Worm (Caenorhabditis elegans): Measurements from ENCODE around the gene W02D7.6.
A peak's percentile ranks its signal among the peaks of the same experiment; 100 is the strongest.

The W02D7.6 gene

ce11 chrV:8271395-8271794, 29.9 kb downstream of the W02D7.6 start:
- no peak for TF ChIP-seq lin-13 (GFP tag; optimal IDR thresholded peaks at IDR 0.05)
- no peak for TF ChIP-seq mbf-1 (tag; optimal IDR thresholded peaks at IDR 0.05)
- TF ChIP-seq ztf-1 (GFP tag; conservative IDR thresholded peaks at IDR 0.05), result no peak

- TF ChIP-seq ztf-4 (tag; optimal IDR thresholded peaks at IDR 0.05) (no peak), sma-3 (GFP tag; optimal IDR thresholded peaks at IDR 0.05) (peak; percentile 9), ztf-1 (GFP tag; conservative IDR thresholded peaks at IDR 0.05) (no peak), lsy-2 (tag; optimal IDR thresholded peaks at IDR 0.05) (no peak), aly-2 (tag; optimal IDR thresholded peaks at IDR 0.05) (no peak), fos-1 (tag; optimal IDR thresholded peaks at IDR 0.05) (peak; percentile 2), ceh-16 (tag; optimal IDR thresholded peaks at IDR 0.05) (no peak), nhr-12 (tag; optimal IDR thresholded peaks at IDR 0.05) (no peak), sem-4 (tag; optimal IDR thresholded peaks at IDR 0.05) (no peak), dmd-4 (tag; optimal IDR thresholded peaks at IDR 0.05) (no peak), zag-1 (tag; optimal IDR thresholded peaks at IDR 0.05) (no peak), sma-9 (GFP tag; optimal IDR thresholded peaks at IDR 0.05) (peak; percentile 55), sma-9 (tag; optimal IDR thresholded peaks at IDR 0.05) (no peak), ama-1 (optimal IDR thresholded peaks at IDR 0.05) (no peak), Y55F3AM.14 (GFP tag; optimal IDR thresholded peaks at IDR 0.05) (no peak), F13H6.1 (tag; optimal IDR thresholded peaks at IDR 0.05) (no peak), nhr-6 (tag; optimal IDR thresholded peaks at IDR 0.05) (no peak), unc-55 (GFP tag; optimal IDR thresholded peaks at IDR 0.05) (no peak), C34F6.9 (tag; optimal IDR thresholded peaks at IDR 0.05) (no peak), elt-1 (tag; optimal IDR thresholded peaks at IDR 0.05) (no peak), unc-39 (tag; optimal IDR thresholded peaks at IDR 0.05) (no peak), nhr-77 (tag; optimal IDR thresholded peaks at IDR 0.05) (no peak), nhr-23 (tag; optimal IDR thresholded peaks at IDR 0.05) (no peak), egl-27 (tag; optimal IDR thresholded peaks at IDR 0.05) (no peak), unc-62 (GFP tag; optimal IDR thresholded peaks at IDR 0.05) (no peak), R02D3.7 (tag; optimal IDR thresholded peaks at IDR 0.05) (no peak)
Measured at ce11 chrV:8269878-8270277, 31.4 kb downstream of the W02D7.6 start.

- TF ChIP-seq nhr-11 (tag; optimal IDR thresholded peaks at IDR 0.05), result no peak
- TF ChIP-seq elt-1 (tag; optimal IDR thresholded peaks at IDR 0.05), result no peak
- no peak for TF ChIP-seq egl-27 (tag; optimal IDR thresholded peaks at IDR 0.05)
- no peak for TF ChIP-seq zag-1 (tag; optimal IDR thresholded peaks at IDR 0.05)
- no peak for TF ChIP-seq gmeb-1 (tag; optimal IDR thresholded peaks at IDR 0.05)
- no peak for TF ChIP-seq ztf-4 (tag; optimal IDR thresholded peaks at IDR 0.05)
- no peak for TF ChIP-seq skn-1 (tag; optimal IDR thresholded peaks at IDR 0.05)
- peak; percentile 35 for TF ChIP-seq sma-9 (GFP tag; optimal IDR thresholded peaks at IDR 0.05)
- TF ChIP-seq sma-9 (tag; optimal IDR thresholded peaks at IDR 0.05), result no peak
- no peak for TF ChIP-seq crh-2 (tag; optimal IDR thresholded peaks at IDR 0.05)
- TF ChIP-seq fos-1 (tag; optimal IDR thresholded peaks at IDR 0.05), result peak; percentile 8
- TF ChIP-seq nhr-77 (tag; optimal IDR thresholded peaks at IDR 0.05), result no peak
Measured at ce11 chrV:8268902-8269301, 32.4 kb downstream of the W02D7.6 start, which contains the start of the genes asp-6 and asp-12. asp-6 (minus strand) TSS chrV:8268937. asp-12 (plus strand) TSS chrV:8269210.

- TF ChIP-seq lin-13 (GFP tag; optimal IDR thresholded peaks at IDR 0.05) (peak; percentile 16), F13H6.1 (tag; optimal IDR thresholded peaks at IDR 0.05) (no peak), sma-9 (GFP tag; optimal IDR thresholded peaks at IDR 0.05) (peak; percentile 63), sma-9 (tag; optimal IDR thresholded peaks at IDR 0.05) (no peak), mbf-1 (tag; optimal IDR thresholded peaks at IDR 0.05) (no peak), lsy-2 (tag; optimal IDR thresholded peaks at IDR 0.05) (peak in 1 of 2 experiments; percentile 24), nhr-6 (tag; optimal IDR thresholded peaks at IDR 0.05) (no peak), gmeb-1 (tag; optimal IDR thresholded peaks at IDR 0.05) (peak; percentile 71), sma-3 (GFP tag; optimal IDR thresholded peaks at IDR 0.05) (peak; percentile 34), nhr-129 (tag; optimal IDR thresholded peaks at IDR 0.05) (peak; percentile 66), zag-1 (tag; optimal IDR thresholded peaks at IDR 0.05) (no peak), nhr-25 (tag; optimal IDR thresholded peaks at IDR 0.05) (no peak), elt-3 (tag; optimal IDR thresholded peaks at IDR 0.05) (no peak), crh-2 (tag; optimal IDR thresholded peaks at IDR 0.05) (peak; percentile 77), fos-1 (tag; optimal IDR thresholded peaks at IDR 0.05) (peak; percentile 73)
Measured at ce11 chrV:8267275-8267674, 34.0 kb downstream of the W02D7.6 start.

ce11 chrV:8266232-8266631, 35.1 kb downstream of the W02D7.6 start, which contains the start of gene F21F8.5:
F21F8.5 (minus strand) TSS chrV:8266332.
- TF ChIP-seq unc-62 (GFP tag; optimal IDR thresholded peaks at IDR 0.05), result no peak
- no peak for TF ChIP-seq unc-55 (GFP tag; optimal IDR thresholded peaks at IDR 0.05)
- no peak for TF ChIP-seq ceh-82 (tag; optimal IDR thresholded peaks at IDR 0.05)
- no peak for TF ChIP-seq nhr-25 (tag; optimal IDR thresholded peaks at IDR 0.05)
- TF ChIP-seq zag-1 (tag; optimal IDR thresholded peaks at IDR 0.05), result no peak
- TF ChIP-seq lin-13 (GFP tag; optimal IDR thresholded peaks at IDR 0.05), result no peak
- TF ChIP-seq blmp-1 (tag; optimal IDR thresholded peaks at IDR 0.05; ENCODE audit: insufficient read depth), result no peak
- TF ChIP-seq nhr-12 (tag; optimal IDR thresholded peaks at IDR 0.05), result no peak

All from whole organism, L2 larva.